Worm (Caenorhabditis elegans): ENCODE data around the gene F56F11.4.

- TF ChIP-seq ets-7 (tag; optimal IDR thresholded peaks at IDR 0.05) (no peak), ceh-13 (GFP tag; optimal IDR thresholded peaks at IDR 0.05) (no peak), sea-1 (GFP tag; conservative IDR thresholded peaks at IDR 0.05) (no peak), scrt-1 (GFP tag; IDR thresholded peaks at IDR 0.05) (no peak), tbx-37 (GFP tag; conservative IDR thresholded peaks at IDR 0.05) (no peak), ama-1 (optimal IDR thresholded peaks at IDR 0.05) (no peak), tra-4 (tag; optimal IDR thresholded peaks at IDR 0.05) (no peak), hmbx-1 (tag; optimal IDR thresholded peaks at IDR 0.05) (no peak), B0310.2 (tag; optimal IDR thresholded peaks at IDR 0.05) (no peak), aly-1 (tag; optimal IDR thresholded peaks at IDR 0.05) (no peak), F13C5.2 (tag; optimal IDR thresholded peaks at IDR 0.05) (no peak), ceh-36 (tag; optimal IDR thresholded peaks at IDR 0.05) (no peak), flt-1 (GFP tag; IDR thresholded peaks at IDR 0.05) (no peak)
Measured at ce11 chrIII:2899705-2900104, 43.7 kb downstream of the F56F11.4 start.

All from whole organism, early embryonic.